Fruit fly (Drosophila melanogaster): ENCODE results near the gene CG12541.

The CG12541 gene

DNA sequence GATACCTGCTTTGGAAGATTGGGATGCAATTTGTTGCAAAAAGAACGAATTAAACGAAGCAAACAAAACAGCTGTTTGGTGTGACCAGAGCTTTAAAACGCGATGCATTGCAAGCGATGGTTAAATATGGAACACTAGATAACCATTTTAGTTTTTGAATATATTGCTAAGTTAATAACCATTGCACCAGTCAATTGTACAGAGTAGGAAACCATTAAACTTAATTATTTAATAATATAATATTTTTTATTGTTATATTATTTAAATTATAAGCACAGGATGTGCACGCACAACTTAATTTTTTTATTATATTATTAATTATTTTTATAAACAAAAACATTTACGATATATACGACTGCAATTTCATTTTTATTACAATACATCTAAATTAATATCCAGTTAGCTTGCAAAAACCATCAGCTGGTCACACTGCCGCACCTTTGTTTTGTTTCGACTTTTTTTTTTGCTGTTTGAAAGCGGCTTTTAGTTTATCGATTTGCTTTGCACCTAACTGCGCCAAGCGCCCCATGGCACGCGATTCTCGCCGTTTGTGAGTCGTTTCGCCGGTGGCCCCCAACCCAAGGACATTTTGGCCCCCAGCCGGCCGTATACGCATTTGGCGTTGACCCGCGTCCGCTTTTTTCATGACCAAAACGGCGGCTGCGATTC is 38.7 kb upstream of the CG12541 start, which contains the start of the genes CG4617 and CG8300 (continued):
- TF ChIP-seq insv (GFP tag; optimal IDR thresholded peaks at IDR 0.05) (peak in 1 of 2 experiments; percentile 10), br (optimal IDR thresholded peaks at IDR 0.05) (no peak), CG30020 (tag; optimal IDR thresholded peaks at IDR 0.05) (peak; percentile 6), Chrac-16 (GFP tag; optimal IDR thresholded peaks at IDR 0.05) (peak; percentile 2), sqz (GFP tag; optimal IDR thresholded peaks at IDR 0.05) (peak; percentile 69), CG6791 (GFP tag; IDR thresholded peaks at IDR 0.05; ENCODE audit: partially characterized antibody) (no peak), Xbp1 (GFP tag; optimal IDR thresholded peaks at IDR 0.05) (peak; percentile 22), nmo (GFP tag; optimal IDR thresholded peaks at IDR 0.05) (peak; percentile 65), CG13424 (tag; optimal IDR thresholded peaks at IDR 0.05) (peak; percentile 37), croc (GFP tag; conservative IDR thresholded peaks at IDR 0.05) (no peak), ash1 (GFP tag; optimal IDR thresholded peaks at IDR 0.05) (no peak), dpn (GFP tag; optimal IDR thresholded peaks at IDR 0.05) (no peak), CG15696 (tag; optimal IDR thresholded peaks at IDR 0.05) (peak; percentile 5), BEAF-32 (GFP tag; optimal IDR thresholded peaks at IDR 0.05) (peak; percentile 32), CG16863 (GFP tag; optimal IDR thresholded peaks at IDR 0.05) (no peak), CG4617 (GFP tag; optimal IDR thresholded peaks at IDR 0.05; ENCODE audit: borderline replicate concordance) (peak; percentile 72), PHDP (tag; optimal IDR thresholded peaks at IDR 0.05) (peak; percentile 25), Hr3 (GFP tag; optimal IDR thresholded peaks at IDR 0.05) (peak; percentile 25), CG18619 (GFP tag; optimal IDR thresholded peaks at IDR 0.05) (no peak), phol (tag; optimal IDR thresholded peaks at IDR 0.05) (peak; percentile 54), trem (tag; optimal IDR thresholded peaks at IDR 0.05) (peak; percentile 15), CG7556 (GFP tag; optimal IDR thresholded peaks at IDR 0.05) (peak; percentile 23), nom (GFP tag; optimal IDR thresholded peaks at IDR 0.05) (peak; percentile 6), CG10209 (GFP tag; optimal IDR thresholded peaks at IDR 0.05) (peak; percentile 16), CG31224 (GFP tag; IDR thresholded peaks at IDR 0.05) (no peak), Oli (tag; optimal IDR thresholded peaks at IDR 0.05) (peak; percentile 8), CG9797 (GFP tag; optimal IDR thresholded peaks at IDR 0.05) (peak; percentile 19), Hmr (GFP tag; optimal IDR thresholded peaks at IDR 0.05) (peak; percentile 15), Dp (GFP tag; optimal IDR thresholded peaks at IDR 0.05) (peak; percentile 36), CG32532 (GFP tag; IDR thresholded peaks at IDR 0.05) (peak; percentile 43; the same call in 1 of the 2 replicates), CG9817 (tag; optimal IDR thresholded peaks at IDR 0.05) (peak; percentile 43), CG7839 (tag; optimal IDR thresholded peaks at IDR 0.05) (peak; percentile 56), CG1603 (tag; optimal IDR thresholded peaks at IDR 0.05) (peak; percentile 11), CG5953 (GFP tag; IDR thresholded peaks at IDR 0.05) (no peak), CG32772 (GFP tag; IDR thresholded peaks at IDR 0.05) (peak; percentile 38; the same call in 1 of the 2 replicates), CG14710 (tag; optimal IDR thresholded peaks at IDR 0.05) (peak; percentile 64), Fer3 (tag; optimal IDR thresholded peaks at IDR 0.05) (peak; percentile 4), gsb-n (tag; optimal IDR thresholded peaks at IDR 0.05) (peak; percentile 21), lola (GFP tag; optimal IDR thresholded peaks at IDR 0.05) (peak in 1 of 3 experiments; percentile 20), CG17829 (tag; optimal IDR thresholded peaks at IDR 0.05) (peak; percentile 26), CG18262 (tag; optimal IDR thresholded peaks at IDR 0.05) (peak; percentile 37), CG12391 (tag; optimal IDR thresholded peaks at IDR 0.05) (peak; percentile 66), ara (GFP tag; IDR thresholded peaks at IDR 0.05) (0 out of 2 replicates have a peak, but pooled peaks have one; percentile 24), CG2199 (GFP tag; IDR thresholded peaks at IDR 0.05) (no peak), CG15269 (tag; optimal IDR thresholded peaks at IDR 0.05) (peak; percentile 20), tup (GFP tag; optimal IDR thresholded peaks at IDR 0.05) (no peak), Dref (GFP tag; IDR thresholded peaks at IDR 0.05) (peak; percentile 27; the same call in 1 of the 2 replicates), ind (GFP tag; optimal IDR thresholded peaks at IDR 0.05) (peak; percentile 18)

All from whole organism, embryonic.